Worm (Caenorhabditis elegans) whole organism, young adult: Measurements from ENCODE around the gene tre-3.
A peak's percentile ranks its signal among the peaks of the same experiment; 100 is the strongest.

Experiments used
- B0336.3 ChIP-seq: fragments of 200-800 bp; sonication (Bioruptor generic); IDR thresholded peaks from 2 replicates; pipeline ENCODE4 v1.3.6; 2022; ENCODE audit warnings: missing genetic modification characterization, missing compliant biosample characterization
- F37B4.10 ChIP-seq: fragments of 200-800 bp; sonication (Bioruptor generic); IDR thresholded peaks from 2 replicates; pipeline ENCODE4 v1.3.6; 2022; ENCODE audit warnings: missing genetic modification characterization, missing compliant biosample characterization
- F49E8.2 ChIP-seq: sonication (generic microtip); optimal IDR thresholded peaks from 3 replicates; lab custom pipeline; 2017; ENCODE audit warnings: missing genetic modification characterization, mild to moderate bottlenecking, missing compliant biosample characterization, antibody characterized with exemption, moderate library complexity; ENCODE audit not compliant: insufficient read depth
- F55B11.4 ChIP-seq: sonication (generic microtip); optimal IDR thresholded peaks from 2 replicates; lab custom pipeline; 2016; ENCODE audit warnings: missing compliant biosample characterization, missing genetic modification characterization, borderline replicate concordance; ENCODE audit not compliant: insufficient read depth
- Y95B8A.8 ChIP-seq: fragments of 200-800 bp; sonication (Bioruptor generic); IDR thresholded peaks from 2 replicates; pipeline ENCODE4 v1.3.6; 2022; ENCODE audit warnings: missing genetic modification reagents, missing genetic modification characterization, missing compliant biosample characterization
- akir-1 ChIP-seq: fragments of 200-800 bp; sonication (Bioruptor generic); optimal IDR thresholded peaks from 2 replicates; lab custom pipeline; 2018; ENCODE audit warnings: mild to moderate bottlenecking, missing genetic modification characterization, moderate library complexity, missing compliant biosample characterization
- aptf-2 ChIP-seq: fragments of 200-800 bp; sonication (Bioruptor generic); conservative IDR thresholded peaks from 2 replicates; pipeline ENCODE4 v1.3.6; 2022; ENCODE audit warnings: missing genetic modification reagents, missing genetic modification characterization, missing compliant biosample characterization
- attf-5 ChIP-seq: fragments of 200-800 bp; sonication (Bioruptor generic); optimal IDR thresholded peaks from 2 replicates; lab custom pipeline; 2018; ENCODE audit warnings: mild to moderate bottlenecking, missing genetic modification characterization, missing compliant biosample characterization
- bed-1 ChIP-seq: fragments of 200-800 bp; sonication (Bioruptor generic); IDR thresholded peaks from 2 replicates; pipeline ENCODE4 v1.3.6; 2022; ENCODE audit warnings: missing genetic modification reagents, missing genetic modification characterization, missing compliant biosample characterization
- ceh-79 ChIP-seq: sonication (generic microtip); optimal IDR thresholded peaks from 2 replicates; lab custom pipeline; 2017; ENCODE audit warnings: mild to moderate bottlenecking, missing genetic modification characterization, missing compliant biosample characterization
- egrh-3 ChIP-seq: fragments of 200-800 bp; sonication (Bioruptor generic); IDR thresholded peaks from 2 replicates; pipeline ENCODE4 v1.3.6; 2022; ENCODE audit warnings: missing genetic modification reagents, missing genetic modification characterization, missing compliant biosample characterization
- fkh-3 ChIP-seq: sonication (generic microtip); optimal IDR thresholded peaks from 2 replicates; lab custom pipeline; 2016; ENCODE audit warnings: mild to moderate bottlenecking, missing genetic modification characterization, missing compliant biosample characterization
- hlh-12 ChIP-seq: sonication (generic microtip); optimal IDR thresholded peaks from 2 replicates; lab custom pipeline; 2016; ENCODE audit warnings: missing genetic modification characterization, missing compliant biosample characterization
- hlh-26 ChIP-seq: fragments of 200-800 bp; sonication (Bioruptor generic); conservative IDR thresholded peaks from 2 replicates; pipeline ENCODE4 v1.3.6; 2022; ENCODE audit warnings: missing genetic modification reagents, missing genetic modification characterization, missing compliant biosample characterization
- let-526 ChIP-seq: fragments of 200-800 bp; sonication (Bioruptor generic); IDR thresholded peaks from 2 replicates; pipeline ENCODE4 v1.3.6; 2022; ENCODE audit warnings: missing genetic modification reagents, missing genetic modification characterization, missing compliant biosample characterization
- lin-40 ChIP-seq: sonication (generic microtip); optimal IDR thresholded peaks from 2 replicates; lab custom pipeline; 2016; ENCODE audit warnings: missing genetic modification characterization, mild to moderate bottlenecking, missing compliant biosample characterization, missing genotype, missing genetic modification reagents
- lin-54 ChIP-seq: fragments of 200-800 bp; sonication (Bioruptor generic); optimal IDR thresholded peaks from 2 replicates; lab custom pipeline; 2018; ENCODE audit warnings: mild to moderate bottlenecking, missing genetic modification characterization, missing compliant biosample characterization
- lsy-27 ChIP-seq: sonication (generic microtip); optimal IDR thresholded peaks from 2 replicates; lab custom pipeline; 2017; ENCODE audit warnings: missing genetic modification characterization, mild to moderate bottlenecking, missing compliant biosample characterization, antibody characterized with exemption, missing genotype, borderline replicate concordance; ENCODE audit not compliant: insufficient read depth
- madf-3 ChIP-seq: fragments of 200-800 bp; sonication (Bioruptor generic); IDR thresholded peaks from 2 replicates; pipeline ENCODE4 v1.3.6; 2022; ENCODE audit warnings: missing genetic modification reagents, missing genetic modification characterization, missing compliant biosample characterization
- mcd-1 ChIP-seq: fragments of 200-800 bp; sonication (Bioruptor generic); IDR thresholded peaks from 2 replicates; pipeline ENCODE4 v1.3.6; 2022; ENCODE audit warnings: missing genetic modification reagents, missing genetic modification characterization, missing compliant biosample characterization
- mes-4 ChIP-seq: sonication (generic microtip); optimal IDR thresholded peaks from 2 replicates; lab custom pipeline; 2016; ENCODE audit warnings: missing genotype, missing genetic modification characterization, missing compliant biosample characterization
- nhr-120 ChIP-seq: fragments of 200-800 bp; sonication (Bioruptor generic); IDR thresholded peaks from 2 replicates; pipeline ENCODE4 v1.3.6; 2022; ENCODE audit warnings: missing genetic modification characterization, missing compliant biosample characterization
- nhr-27 ChIP-seq: fragments of 200-800 bp; sonication (Bioruptor generic); optimal IDR thresholded peaks from 2 replicates; lab custom pipeline; 2018; ENCODE audit warnings: mild to moderate bottlenecking, missing genetic modification characterization, moderate library complexity, missing compliant biosample characterization
- nhr-80 ChIP-seq: sonication (generic microtip); optimal IDR thresholded peaks from 2 replicates; lab custom pipeline; 2016; ENCODE audit warnings: missing genetic modification characterization, missing compliant biosample characterization
- pha-4 ChIP-seq: fragments of 150-350 bp; sonication (generic microtip); optimal IDR thresholded peaks from 2 replicates; lab custom pipeline; 2014; ENCODE audit warnings: missing biosample characterization, missing genetic modification reagents, missing genetic modification characterization
- snpc-1.3 ChIP-seq: sonication (generic microtip); optimal IDR thresholded peaks from 2 replicates; lab custom pipeline; 2017; ENCODE audit warnings: missing genetic modification characterization, mild to moderate bottlenecking, missing compliant biosample characterization, antibody characterized with exemption, moderate library complexity, missing genotype, missing genetic modification reagents; ENCODE audit not compliant: insufficient read depth
- somi-1 ChIP-seq: fragments of 200-800 bp; sonication (Bioruptor generic); optimal IDR thresholded peaks from 2 replicates; lab custom pipeline; 2018; ENCODE audit warnings: mild to moderate bottlenecking, missing genetic modification characterization, missing compliant biosample characterization
- tbp1 ChIP-seq: fragments of 200-800 bp; sonication (Bioruptor generic); optimal IDR thresholded peaks from 2 replicates; lab custom pipeline; 2018; ENCODE audit warnings: mild to moderate bottlenecking, missing genetic modification characterization, missing compliant biosample characterization
- unc-130 ChIP-seq: sonication (generic microtip); optimal IDR thresholded peaks from 2 replicates; lab custom pipeline; 2016; ENCODE audit warnings: missing genetic modification reagents, missing genetic modification characterization, missing compliant biosample characterization
- xnd-1 ChIP-seq: sonication (generic microtip); optimal IDR thresholded peaks from 2 replicates; lab custom pipeline; 2016; ENCODE audit warnings: missing genotype, missing genetic modification reagents, missing genetic modification characterization, missing compliant biosample characterization
- zim-3 ChIP-seq: sonication (generic microtip); optimal IDR thresholded peaks from 2 replicates; lab custom pipeline; 2017; ENCODE audit warnings: mild to moderate bottlenecking, missing genetic modification characterization, moderate library complexity, missing compliant biosample characterization
- ztf-3 ChIP-seq: fragments of 200-800 bp; sonication (Bioruptor generic); optimal IDR thresholded peaks from 2 replicates; lab custom pipeline; 2018; ENCODE audit warnings: mild to moderate bottlenecking, missing genetic modification characterization, missing compliant biosample characterization

tre-3 gene

DNA sequence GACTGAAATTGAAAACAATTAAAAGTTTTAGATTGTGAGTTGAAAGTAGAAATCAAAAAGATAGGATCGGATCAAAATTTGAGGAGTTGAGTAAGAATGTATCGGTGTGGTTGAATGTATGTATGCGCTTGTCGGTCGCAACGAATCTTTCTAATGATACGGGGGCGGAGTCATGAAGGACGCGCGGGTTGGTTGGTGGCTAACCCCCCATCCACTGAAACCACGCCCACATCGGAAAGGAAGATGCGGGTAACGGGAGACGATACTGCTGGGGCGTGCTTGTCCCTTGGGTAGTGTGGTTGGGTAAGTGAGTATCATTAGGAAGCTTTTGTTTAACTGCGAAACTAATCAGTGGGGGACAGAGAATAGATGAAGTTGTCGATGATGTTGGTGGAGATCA, 10.3 kb downstream of the tre-3 start, which contains the start of gene ceh-32:
TSS of gene ceh-32 (minus strand) at position 2 of the 400 bp plus-strand sequence.
- TF ChIP-seq B0336.3 (GFP tag; lab: Robert Waterston, UW) (no peak), zim-3 (no peak), bed-1 (no peak), let-526 (GFP tag; lab: Robert Waterston, UW) (no peak), ceh-79 (tag; lab: Kevin White, UChicago) (no peak)

DNA sequence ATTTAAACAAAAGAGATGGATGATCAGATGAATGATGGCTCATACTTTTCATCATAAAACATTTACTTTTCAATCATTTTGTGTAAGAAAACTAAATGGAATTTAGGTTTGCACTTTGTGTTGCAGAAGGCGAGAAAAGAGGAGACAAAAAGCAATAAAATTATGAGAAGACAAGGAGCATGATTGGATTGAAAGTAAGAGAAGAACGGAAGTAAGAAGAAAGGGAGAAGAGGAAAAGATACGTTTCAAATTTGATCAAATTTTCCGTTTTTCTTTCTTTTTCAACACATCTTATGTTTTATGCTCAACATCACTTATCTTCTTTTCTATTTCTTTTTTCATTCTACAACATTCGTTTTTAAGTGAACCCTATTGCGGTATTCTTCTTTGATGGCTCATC, 11.0 kb downstream of the tre-3 start:
- no peak for TF ChIP-seq nhr-27 (tag; lab: Kevin White, UChicago)
- TF ChIP-seq mcd-1 (GFP tag; lab: Robert Waterston, UW) = no peak
- no peak for TF ChIP-seq egrh-3
- no peak for TF ChIP-seq aptf-2 (GFP tag; lab: Robert Waterston, UW)
- TF ChIP-seq ztf-3 (GFP tag; lab: Kevin White, UChicago) = no peak
- TF ChIP-seq nhr-120 = no peak
- TF ChIP-seq, all 124 proteins: peak for 0

- no peak for TF ChIP-seq egrh-3
- no peak for TF ChIP-seq attf-5 (GFP tag; lab: Kevin White, UChicago)
- TF ChIP-seq lsy-27 (tag; lab: Kevin White, UChicago) = no peak
- no peak for TF ChIP-seq akir-1 (GFP tag; lab: Kevin White, UChicago)
- TF ChIP-seq tbp1 = no peak
- no peak for TF ChIP-seq ztf-3 (GFP tag; lab: Kevin White, UChicago)
- no peak for TF ChIP-seq nhr-120
- no peak for TF ChIP-seq Y95B8A.8 (GFP tag; lab: Robert Waterston, UW)
- TF ChIP-seq hlh-12 (tag; lab: Kevin White, UChicago) = no peak
- TF ChIP-seq bed-1 = no peak
- no peak for TF ChIP-seq F37B4.10 (GFP tag; lab: Robert Waterston, UW)
- TF ChIP-seq, all 124 proteins: peak for 0
Measured at ce11 chrV:11697482-11697881, 18.2 kb downstream of the tre-3 start.

DNA sequence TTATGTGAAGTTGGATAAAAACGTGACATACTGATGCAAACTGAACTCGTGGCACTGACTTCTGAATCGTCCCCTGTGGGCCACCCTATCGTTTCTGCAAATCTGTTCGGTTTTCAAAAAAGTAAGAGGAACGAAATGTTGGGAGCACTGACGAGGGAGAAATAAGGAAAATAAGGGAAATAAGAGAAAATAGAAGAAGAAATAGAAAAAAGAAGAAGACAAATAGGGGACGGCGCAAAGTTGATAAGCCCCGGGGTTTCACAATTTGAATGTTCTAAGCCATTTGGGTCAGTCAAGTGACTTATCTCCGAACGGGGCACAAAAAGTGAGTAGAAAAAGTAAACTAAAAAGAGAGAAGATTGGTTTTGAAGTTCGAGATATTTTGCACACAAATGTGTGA, 20.1 kb downstream of the tre-3 start, which contains the start of gene W05E10.5:
TSS of gene W05E10.5 (minus strand) at position 101 of the 400 bp plus-strand sequence.
- TF ChIP-seq Y95B8A.8 (GFP tag; lab: Robert Waterston, UW) (no peak), mes-4 (no peak), fkh-3 (tag; lab: Kevin White, UChicago) (no peak), snpc-1.3 (tag; lab: Kevin White, UChicago) (no peak), hlh-26 (GFP tag; lab: Robert Waterston, UW) (no peak), somi-1 (GFP tag; lab: Kevin White, UChicago) (no peak), lin-54 (no peak), unc-130 (no peak), F55B11.4 (tag; lab: Kevin White, UChicago) (no peak), attf-5 (GFP tag; lab: Kevin White, UChicago) (no peak), lin-40 (tag; lab: Kevin White, UChicago) (no peak), pha-4 (tag; lab: Kevin White, UChicago) (no peak)

DNA sequence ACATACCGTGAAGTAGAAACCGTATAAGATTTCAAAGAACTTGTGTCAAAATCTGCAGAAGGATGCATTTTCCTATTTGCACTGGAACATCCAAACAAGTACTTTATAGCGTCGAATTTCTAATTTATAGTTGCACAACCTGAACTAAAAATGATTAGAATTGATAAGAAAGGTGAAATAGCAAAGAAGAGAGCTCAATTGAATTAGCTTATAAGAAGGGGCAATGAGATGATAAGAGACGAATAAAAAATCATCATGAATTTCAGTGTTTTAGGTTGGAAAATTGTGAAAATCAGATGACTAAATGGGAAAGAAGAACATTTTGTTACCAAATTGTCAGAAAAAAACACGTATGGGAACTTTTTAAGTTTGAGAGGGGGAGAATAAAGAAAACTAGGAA, 24.1 kb downstream of the tre-3 start, which contains the start of gene W05E10.1:
TSS of gene W05E10.1 (minus strand) at position 139 of the 400 bp plus-strand sequence.
- peak; percentile 57 for TF ChIP-seq nhr-80 (tag; lab: Kevin White, UChicago)
- no peak for TF ChIP-seq xnd-1

- no peak for TF ChIP-seq madf-3 (GFP tag; lab: Robert Waterston, UW)
- no peak for TF ChIP-seq F49E8.2 (tag; lab: Kevin White, UChicago)
Measured at ce11 chrV:11686877-11687276, 28.8 kb downstream of the tre-3 start, which contains the start of gene W05E10.2. W05E10.2 (plus strand) TSS chrV:11687177.
